Worm (Caenorhabditis elegans) whole organism, late embryonic: ENCODE results near the gene btb-14.

Source experiments
- K09A11.1 ChIP-seq: sonication (generic microtip); optimal IDR thresholded peaks from 2 replicates; lab custom pipeline; 2017; ENCODE audit warnings: antibody characterized with exemption, mild to moderate bottlenecking, missing genetic modification characterization, missing compliant biosample characterization; ENCODE audit not compliant: insufficient read depth
- T23F11.4 ChIP-seq: fragments of 200-800 bp; sonication (Bioruptor generic); optimal IDR thresholded peaks from 2 replicates; lab custom pipeline; 2018; ENCODE audit warnings: mild to moderate bottlenecking, missing genetic modification characterization, missing compliant biosample characterization
- ama-1 ChIP-seq: fragments of 150-350 bp; optimal IDR thresholded peaks from 2 replicates; lab custom pipeline; 2014
- ceh-14 ChIP-seq: sonication (generic microtip); optimal IDR thresholded peaks from 2 replicates; lab custom pipeline; 2016; ENCODE audit warnings: missing genotype, missing genetic modification characterization, missing compliant biosample characterization
- ceh-19 ChIP-seq: fragments of 200-800 bp; sonication (Bioruptor generic); optimal IDR thresholded peaks from 2 replicates; lab custom pipeline; 2018; ENCODE audit warnings: mild to moderate bottlenecking, missing genetic modification characterization, missing compliant biosample characterization
- ceh-2 ChIP-seq: sonication (generic microtip); optimal IDR thresholded peaks from 2 replicates; lab custom pipeline; 2016; ENCODE audit warnings: missing genotype, missing genetic modification characterization, missing compliant biosample characterization
- ceh-22 ChIP-seq: sonication (generic microtip); optimal IDR thresholded peaks from 2 replicates; lab custom pipeline; 2017; ENCODE audit warnings: missing biosample characterization, missing genetic modification characterization
- ceh-24 ChIP-seq: sonication (generic microtip); optimal IDR thresholded peaks from 2 replicates; lab custom pipeline; 2016; ENCODE audit warnings: mild to moderate bottlenecking, missing genetic modification characterization, missing compliant biosample characterization
- ceh-30 ChIP-seq: fragments of 150-350 bp; optimal IDR thresholded peaks from 2 replicates; lab custom pipeline; 2014; ENCODE audit warnings: missing biosample characterization, missing genetic modification characterization
- ceh-31 ChIP-seq: sonication (generic microtip); optimal IDR thresholded peaks from 2 replicates; lab custom pipeline; 2016; ENCODE audit warnings: missing genetic modification characterization, missing compliant biosample characterization
- ceh-34 ChIP-seq: sonication (generic microtip); optimal IDR thresholded peaks from 2 replicates; lab custom pipeline; 2016; ENCODE audit warnings: mild to moderate bottlenecking, missing genetic modification characterization, missing compliant biosample characterization
- ceh-48 ChIP-seq: sonication (generic microtip); optimal IDR thresholded peaks from 2 replicates; lab custom pipeline; 2016; ENCODE audit warnings: missing genetic modification characterization, inconsistent platforms, missing compliant biosample characterization
- ceh-6 ChIP-seq: fragments of 200-800 bp; sonication (Bioruptor generic); optimal IDR thresholded peaks from 2 replicates; lab custom pipeline; 2018; ENCODE audit warnings: mild to moderate bottlenecking, missing genetic modification characterization, missing compliant biosample characterization
- ceh-9 ChIP-seq: sonication (generic microtip); optimal IDR thresholded peaks from 2 replicates; lab custom pipeline; 2016; ENCODE audit warnings: mild to moderate bottlenecking, missing genetic modification characterization, inconsistent platforms, missing compliant biosample characterization
- dve-1 ChIP-seq: sonication (generic microtip); optimal IDR thresholded peaks from 2 replicates; lab custom pipeline; 2017; ENCODE audit warnings: antibody characterized with exemption, mild to moderate bottlenecking, missing genetic modification characterization, missing compliant biosample characterization
- elt-4 ChIP-seq: sonication (generic microtip); optimal IDR thresholded peaks from 2 replicates; lab custom pipeline; 2016; ENCODE audit warnings: missing genetic modification characterization, missing compliant biosample characterization
- fax-1 ChIP-seq: sonication (generic microtip); optimal IDR thresholded peaks from 2 replicates; lab custom pipeline; 2016; ENCODE audit warnings: missing genotype, missing genetic modification characterization, missing compliant biosample characterization
- fkh-10 ChIP-seq: fragments of 150-350 bp; optimal IDR thresholded peaks from 2 replicates; lab custom pipeline; 2014; ENCODE audit warnings: missing biosample characterization, missing genetic modification reagents, missing genetic modification characterization
- fkh-6 ChIP-seq: sonication (generic microtip); optimal IDR thresholded peaks from 2 replicates; lab custom pipeline; 2016; ENCODE audit warnings: missing genetic modification characterization, missing compliant biosample characterization
- gmeb-2 ChIP-seq: sonication (generic microtip); optimal IDR thresholded peaks from 2 replicates; lab custom pipeline; 2016; ENCODE audit warnings: missing genetic modification characterization, inconsistent platforms, missing compliant biosample characterization
- hlh-13 ChIP-seq: fragments of 200-800 bp; sonication (Bioruptor generic); optimal IDR thresholded peaks from 2 replicates; lab custom pipeline; 2018; ENCODE audit warnings: mild to moderate bottlenecking, missing genetic modification characterization, missing compliant biosample characterization
- hlh-15 ChIP-seq: sonication (generic microtip); optimal IDR thresholded peaks from 2 replicates; lab custom pipeline; 2016; ENCODE audit warnings: missing genetic modification characterization, missing compliant biosample characterization
- hlh-30 ChIP-seq: sonication (generic microtip); optimal IDR thresholded peaks from 2 replicates; lab custom pipeline; 2017; ENCODE audit warnings: antibody characterized with exemption, missing genetic modification characterization, missing compliant biosample characterization; ENCODE audit not compliant: insufficient read depth
- hlh-8 ChIP-seq: sonication (generic microtip); optimal IDR thresholded peaks from 2 replicates; lab custom pipeline; 2016; ENCODE audit warnings: missing genotype, missing genetic modification characterization, missing compliant biosample characterization
- nfya-1 ChIP-seq: sonication (generic microtip); optimal IDR thresholded peaks from 2 replicates; lab custom pipeline; 2017; ENCODE audit warnings: missing genetic modification characterization, mild to moderate bottlenecking, missing compliant biosample characterization, antibody characterized with exemption, moderate library complexity
- nhr-11 ChIP-seq: fragments of 150-350 bp; optimal IDR thresholded peaks from 2 replicates; lab custom pipeline; 2014; ENCODE audit warnings: missing biosample characterization, missing genetic modification characterization
- nhr-232 ChIP-seq: sonication (generic microtip); optimal IDR thresholded peaks from 2 replicates; lab custom pipeline; 2016; ENCODE audit warnings: missing genetic modification characterization, missing compliant biosample characterization
- npax-4 ChIP-seq: sonication (generic microtip); optimal IDR thresholded peaks from 2 replicates; lab custom pipeline; 2016; ENCODE audit warnings: missing genetic modification characterization, missing compliant biosample characterization
- odd-2 ChIP-seq: sonication (generic microtip); optimal IDR thresholded peaks from 2 replicates; lab custom pipeline; 2017; ENCODE audit warnings: antibody characterized with exemption, mild to moderate bottlenecking, missing genetic modification characterization, missing compliant biosample characterization
- pax-1 ChIP-seq: fragments of 150-350 bp; optimal IDR thresholded peaks from 2 replicates; lab custom pipeline; 2014; ENCODE audit warnings: missing biosample characterization, missing genetic modification characterization
- pha-2 ChIP-seq: sonication (generic microtip); optimal IDR thresholded peaks from 2 replicates; lab custom pipeline; 2017; ENCODE audit warnings: mild to moderate bottlenecking, missing genetic modification characterization, missing compliant biosample characterization
- pqm-1 ChIP-seq: sonication (generic microtip); optimal IDR thresholded peaks from 2 replicates; lab custom pipeline; 2016; ENCODE audit warnings: missing genetic modification characterization, missing compliant biosample characterization
- pros-1 ChIP-seq: fragments of 150-350 bp; optimal IDR thresholded peaks from 2 replicates; lab custom pipeline; 2014; ENCODE audit warnings: missing biosample characterization, missing genetic modification reagents, missing genetic modification characterization
- ref-2 ChIP-seq: sonication (generic microtip); optimal IDR thresholded peaks from 2 replicates; lab custom pipeline; 2016; ENCODE audit warnings: missing genetic modification characterization, missing compliant biosample characterization
- sox-2 ChIP-seq: fragments of 200-800 bp; sonication (Bioruptor generic); IDR thresholded peaks from 2 replicates; pipeline ENCODE4 v1.3.6; 2022; ENCODE audit warnings: missing genetic modification reagents, missing genetic modification characterization, missing compliant biosample characterization
- sox-4 ChIP-seq: sonication (generic microtip); optimal IDR thresholded peaks from 2 replicates; lab custom pipeline; 2017; ENCODE audit warnings: mild to moderate bottlenecking, missing genetic modification characterization, inconsistent platforms, missing compliant biosample characterization
- tbx-2 ChIP-seq: sonication (generic microtip); optimal IDR thresholded peaks from 2 replicates; lab custom pipeline; 2016; ENCODE audit warnings: missing genetic modification characterization, missing compliant biosample characterization
- tbx-7 ChIP-seq: sonication (generic microtip); optimal IDR thresholded peaks from 2 replicates; lab custom pipeline; 2016; ENCODE audit warnings: missing genotype, missing genetic modification characterization, missing compliant biosample characterization
- unc-42 ChIP-seq: sonication (generic microtip); optimal IDR thresholded peaks from 2 replicates; lab custom pipeline; 2016; ENCODE audit warnings: missing genotype, missing genetic modification characterization, missing compliant biosample characterization
- unc-55 ChIP-seq: sonication (generic microtip); optimal IDR thresholded peaks from 2 replicates; lab custom pipeline; 2017; ENCODE audit warnings: missing biosample characterization, missing genetic modification reagents, missing genetic modification characterization
- ztf-16 ChIP-seq: sonication (generic microtip); optimal IDR thresholded peaks from 2 replicates; lab custom pipeline; 2017; ENCODE audit warnings: missing genetic modification characterization, missing compliant biosample characterization

The btb-14 gene

DNA sequence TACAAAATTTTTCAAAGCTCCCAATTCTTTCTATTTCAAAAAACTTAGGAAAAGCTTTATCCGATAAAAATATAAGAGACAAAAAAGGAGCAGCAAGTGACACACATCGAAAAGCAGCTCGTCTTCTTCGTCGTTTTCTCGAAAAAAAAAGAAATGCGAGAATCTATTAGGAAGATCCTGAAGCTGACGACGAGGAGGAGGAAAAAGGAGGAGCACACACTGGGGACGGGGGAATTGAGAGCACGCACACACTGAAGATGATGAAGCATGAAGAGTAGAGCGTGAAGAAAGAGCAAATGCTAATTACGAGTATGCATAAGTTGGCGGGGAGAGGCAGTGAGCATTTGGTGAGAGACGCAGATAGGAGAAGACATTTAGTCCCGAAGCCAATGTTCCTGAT is 9.3 kb upstream of the btb-14 start:
- TF ChIP-seq pros-1 (no peak), ceh-31 (tag; lab: Kevin White, UChicago) (peak; percentile 47), ref-2 (no peak), hlh-8 (tag; lab: Kevin White, UChicago) (no peak), npax-4 (no peak), unc-42 (tag; lab: Kevin White, UChicago) (peak; percentile 63), nhr-232 (no peak), gmeb-2 (tag; lab: Kevin White, UChicago) (no peak), sox-4 (tag; lab: Kevin White, UChicago) (no peak), sox-2 (GFP tag; lab: Robert Waterston, UW) (no peak), pax-1 (tag; lab: Kevin White, UChicago) (no peak), ceh-9 (tag; lab: Kevin White, UChicago) (no peak), ceh-6 (GFP tag; lab: Kevin White, UChicago) (no peak), fax-1 (tag; lab: Kevin White, UChicago) (no peak), ceh-14 (tag; lab: Kevin White, UChicago) (no peak), tbx-2 (tag; lab: Kevin White, UChicago) (no peak)

- TF ChIP-seq ceh-2 (tag; lab: Kevin White, UChicago) (no peak), T23F11.4 (GFP tag; lab: Kevin White, UChicago) (no peak), fax-1 (tag; lab: Kevin White, UChicago) (no peak), K09A11.1 (tag; lab: Kevin White, UChicago) (no peak), hlh-8 (tag; lab: Kevin White, UChicago) (no peak), hlh-30 (no peak), hlh-13 (GFP tag; lab: Kevin White, UChicago) (no peak), nfya-1 (tag; lab: Kevin White, UChicago) (no peak)
- TF ChIP-seq, all 69 proteins: peak for 0
Measured at ce11 chrII:12378793-12379192, 4.5 kb upstream of the btb-14 start.

ce11 chrII:12379430-12379829 is 3.8 kb upstream of the btb-14 start, which contains the start of gene marc-5:
marc-5 (minus strand) TSS chrII:12379530.
- TF ChIP-seq unc-55: no peak
- TF ChIP-seq ceh-48 (tag; lab: Kevin White, UChicago): no peak
- no peak for TF ChIP-seq tbx-7
- TF ChIP-seq ceh-24: no peak
- TF ChIP-seq ceh-14 (tag; lab: Kevin White, UChicago): no peak
- no peak for TF ChIP-seq elt-4 (tag; lab: Kevin White, UChicago)
- no peak for TF ChIP-seq ama-1 (lab: Kevin White, UChicago)
- no peak for TF ChIP-seq ceh-19 (GFP tag; lab: Kevin White, UChicago)
- no peak for TF ChIP-seq ceh-22 (tag; lab: Kevin White, UChicago)
- no peak for TF ChIP-seq fkh-10
- TF ChIP-seq, all 69 proteins: peak for 0

DNA sequence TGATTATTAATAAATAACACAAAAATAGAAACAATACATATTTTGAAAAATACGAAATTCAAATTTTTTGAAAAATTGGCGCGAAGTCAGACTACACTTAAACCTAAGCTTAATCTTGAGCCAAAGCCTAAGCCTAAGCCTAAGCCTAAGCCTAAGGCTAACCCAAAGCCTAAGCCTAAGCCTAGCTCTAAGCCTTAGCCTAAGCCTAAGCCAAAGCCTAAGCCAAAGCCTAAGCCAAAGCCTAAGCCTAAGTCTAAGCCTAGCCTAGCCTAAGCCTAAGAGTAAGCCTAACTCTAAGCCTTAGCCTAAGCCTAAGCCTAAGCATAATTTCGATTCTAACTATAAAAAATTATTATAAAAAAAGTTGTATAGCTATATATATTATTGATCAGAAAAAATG is 2.4 kb upstream of the btb-14 start:
- TF ChIP-seq dve-1 (tag; lab: Kevin White, UChicago) (peak; percentile 73), fkh-6 (tag; lab: Kevin White, UChicago) (no peak)

ce11 chrII:12385815-12386214 is 2.6 kb downstream of the btb-14 start:
- no peak for TF ChIP-seq ztf-16
- no peak for TF ChIP-seq ceh-2 (tag; lab: Kevin White, UChicago)
- no peak for TF ChIP-seq hlh-15 (tag; lab: Kevin White, UChicago)
- no peak for TF ChIP-seq odd-2
- no peak for TF ChIP-seq nhr-11 (tag; lab: Kevin White, UChicago)
- TF ChIP-seq ceh-34: no peak
- TF ChIP-seq pqm-1 (tag; lab: Kevin White, UChicago): no peak
- TF ChIP-seq ceh-30 (tag; lab: Kevin White, UChicago): no peak
- TF ChIP-seq pha-2 (tag; lab: Kevin White, UChicago): no peak
- no peak for TF ChIP-seq sox-4 (tag; lab: Kevin White, UChicago)
